Worm (Caenorhabditis elegans): ENCODE results near the gene glrx-22.

glrx-22 gene

DNA sequence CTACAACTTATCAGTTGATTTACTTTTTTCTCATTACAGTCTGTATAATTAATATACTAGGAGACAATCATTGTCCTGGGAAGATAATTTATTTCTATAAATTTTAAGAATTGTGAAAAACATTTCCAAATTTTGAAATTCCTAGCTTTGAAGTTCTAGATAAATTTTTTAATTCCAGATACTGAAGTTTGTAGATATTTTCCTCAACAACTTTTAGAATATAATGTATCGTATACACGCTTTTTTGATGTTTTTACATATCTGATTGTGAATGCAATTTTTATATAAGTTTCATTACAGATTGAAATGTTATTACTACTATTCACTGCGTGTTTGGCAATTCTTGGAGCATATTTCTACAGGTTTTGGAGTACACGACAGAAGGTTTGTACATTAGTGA, 48.9 kb downstream of the glrx-22 start, which contains the start of gene faah-2:
Gene faah-2, plus strand, starts transcription at position 301 of the 400 bp plus-strand sequence.
- no peak for TF ChIP-seq ctbp-1 (GFP tag; IDR thresholded peaks at IDR 0.05)
- TF ChIP-seq unc-62 (GFP tag; optimal IDR thresholded peaks at IDR 0.05 in 1 of 2) = peak in 1 of 2 experiments; percentile 50
- TF ChIP-seq unc-62 (tag; optimal IDR thresholded peaks at IDR 0.05) = no peak
- TF ChIP-seq mxl-3 (GFP tag; optimal IDR thresholded peaks at IDR 0.05) = no peak
- TF ChIP-seq fos-1 (tag; optimal IDR thresholded peaks at IDR 0.05) = no peak
- TF ChIP-seq rbr-2 (tag; optimal IDR thresholded peaks at IDR 0.05) = no peak
- TF ChIP-seq T26A8.4 (GFP tag; IDR thresholded peaks at IDR 0.05) = no peak
- no peak for TF ChIP-seq dmd-6 (GFP tag; IDR thresholded peaks at IDR 0.05)
- TF ChIP-seq Y48G9A.11 (GFP tag; IDR thresholded peaks at IDR 0.05) = no peak

DNA sequence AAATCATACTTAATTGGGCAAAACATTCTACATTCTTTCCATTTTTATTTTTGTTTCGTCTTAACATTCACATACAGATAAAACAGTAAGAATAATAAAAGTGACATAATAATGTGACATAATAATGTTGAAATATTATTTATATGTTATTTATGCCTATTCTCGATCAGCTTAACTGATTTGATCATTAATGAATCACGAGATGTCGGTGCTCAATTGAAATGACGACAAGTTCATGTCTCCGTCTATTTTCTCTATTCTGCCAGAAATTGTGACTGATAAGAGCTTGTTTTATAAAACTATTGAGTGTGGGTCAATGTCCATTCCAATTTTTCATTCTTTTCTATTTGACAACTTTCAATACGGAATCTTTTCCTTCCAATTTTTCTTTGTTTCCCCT, 49.3 kb downstream of the glrx-22 start:
- TF ChIP-seq attf-4 (tag; optimal IDR thresholded peaks at IDR 0.05) (no peak), nhr-102 (tag; optimal IDR thresholded peaks at IDR 0.05) (peak; percentile 48), Y105C5A.15 (GFP tag; IDR thresholded peaks at IDR 0.05) (no peak), mxl-3 (GFP tag; optimal IDR thresholded peaks at IDR 0.05) (no peak), php-3 (GFP tag; IDR thresholded peaks at IDR 0.05) (peak; percentile 99), snpc-4 (tag; optimal IDR thresholded peaks at IDR 0.05) (no peak), lsy-2 (tag; optimal IDR thresholded peaks at IDR 0.05) (peak in 1 of 2 experiments; percentile 33), mep-1 (tag; optimal IDR thresholded peaks at IDR 0.05) (peak; percentile 40), dmd-6 (GFP tag; IDR thresholded peaks at IDR 0.05) (peak; percentile 88), gei-8 (GFP tag; optimal IDR thresholded peaks at IDR 0.05) (no peak), zip-11 (GFP tag; IDR thresholded peaks at IDR 0.05) (no peak), lin-29 (GFP tag; IDR thresholded peaks at IDR 0.05) (no peak), sdz-12 (GFP tag; optimal IDR thresholded peaks at IDR 0.05) (no peak), Y5F2A.4 (GFP tag; optimal IDR thresholded peaks at IDR 0.05) (no peak), hlh-30 (tag; optimal IDR thresholded peaks at IDR 0.05; ENCODE audit: insufficient read depth) (peak; percentile 53), lin-38 (GFP tag; IDR thresholded peaks at IDR 0.05) (no peak), R02D3.7 (tag; optimal IDR thresholded peaks at IDR 0.05) (no peak), nhr-77 (tag; optimal IDR thresholded peaks at IDR 0.05) (peak; percentile 52), daf-16 (GFP tag; optimal IDR thresholded peaks at IDR 0.05) (peak in 1 of 2 experiments; percentile 41), daf-16 (tag; optimal IDR thresholded peaks at IDR 0.05) (peak; percentile 93), nhr-48 (tag; optimal IDR thresholded peaks at IDR 0.05) (peak; percentile 23), ZK337.2 (GFP tag; IDR thresholded peaks at IDR 0.05) (no peak), ceh-20 (GFP tag; IDR thresholded peaks at IDR 0.05) (peak; percentile 88), spr-3 (GFP tag; optimal IDR thresholded peaks at IDR 0.05) (no peak), nhr-10 (tag; optimal IDR thresholded peaks at IDR 0.05) (no peak), nhr-111 (GFP tag; optimal IDR thresholded peaks at IDR 0.05) (no peak), dve-1 (tag; optimal IDR thresholded peaks at IDR 0.05; ENCODE audit: insufficient read depth) (peak; percentile 94), lin-1 (GFP tag; IDR thresholded peaks at IDR 0.05) (peak; percentile 65; the same call in 1 of the 2 replicates), T20F7.1 (GFP tag; optimal IDR thresholded peaks at IDR 0.05) (peak; percentile 42), daf-8 (GFP tag; IDR thresholded peaks at IDR 0.05) (no peak), ceh-28 (tag; optimal IDR thresholded peaks at IDR 0.05) (no peak), nhr-11 (tag; optimal IDR thresholded peaks at IDR 0.05) (no peak), ztf-7 (tag; optimal IDR thresholded peaks at IDR 0.05) (no peak), ama-1 (optimal IDR thresholded peaks at IDR 0.05) (no peak), daf-12 (tag; optimal IDR thresholded peaks at IDR 0.05) (no peak), hmg-1.1 (GFP tag; IDR thresholded peaks at IDR 0.05) (no peak), F44E2.7 (GFP tag; IDR thresholded peaks at IDR 0.05) (no peak), nhr-25 (tag; optimal IDR thresholded peaks at IDR 0.05; ENCODE audit: borderline replicate concordance, insufficient read depth) (no peak), F26F4.8 (GFP tag; conservative IDR thresholded peaks at IDR 0.05) (no peak), pqm-1 (tag; optimal IDR thresholded peaks at IDR 0.05) (peak; percentile 72), daf-19 (GFP tag; conservative IDR thresholded peaks at IDR 0.05) (no peak), nhr-6 (tag; optimal IDR thresholded peaks at IDR 0.05) (no peak), hlh-11 (tag; optimal IDR thresholded peaks at IDR 0.05) (peak; percentile 82), tra-1 (GFP tag; IDR thresholded peaks at IDR 0.05) (peak; percentile 80)
